Fruit fly (Drosophila melanogaster) whole organism, embryonic: Measurements from ENCODE around the gene CG3368.
A peak's percentile ranks its signal among the peaks of the same experiment; 100 is the strongest.

Source experiments
- Atf6 ChIP-seq: fragments of 200-800 bp; sonication (Bioruptor generic); IDR thresholded peaks from 2 replicates; pipeline ENCODE4 v1.3.6; 2022; ENCODE audit warnings: missing biosample characterization, missing genetic modification characterization
- BtbVII ChIP-seq: fragments of 200-800 bp; sonication (Bioruptor generic); optimal IDR thresholded peaks from 3 replicates; lab custom pipeline; 2017; ENCODE audit warnings: missing biosample characterization, mild to moderate bottlenecking, missing genetic modification characterization
- CG11093 ChIP-seq: fragments of 200-800 bp; sonication (Bioruptor generic); IDR thresholded peaks from 3 replicates; pipeline ENCODE4 v1.3.6; 2022; ENCODE audit warnings: missing biosample characterization, missing genetic modification characterization
- CG12744 ChIP-seq: fragments of 200-800 bp; sonication (Bioruptor generic); optimal IDR thresholded peaks from 2 replicates; lab custom pipeline; 2016; ENCODE audit warnings: missing biosample characterization, missing genetic modification characterization
- CG15601 ChIP-seq: fragments of 200-800 bp; sonication (Bioruptor generic); optimal IDR thresholded peaks from 3 replicates; lab custom pipeline; 2019; ENCODE audit warnings: missing biosample characterization, mild to moderate bottlenecking, missing genetic modification characterization, moderate library complexity
- CG16813 ChIP-seq: fragments of 200-800 bp; sonication (Bioruptor generic); IDR thresholded peaks from 3 replicates; pipeline ENCODE4 v1.3.6; 2022; ENCODE audit warnings: missing biosample characterization, missing genetic modification characterization; ENCODE audit not compliant: partially characterized antibody
- CG18764 ChIP-seq: fragments of 200-800 bp; sonication (Bioruptor generic); optimal IDR thresholded peaks from 3 replicates; lab custom pipeline; 2016; ENCODE audit warnings: missing biosample characterization, missing genetic modification characterization
- CG2116 ChIP-seq: fragments of 200-800 bp; sonication (Bioruptor generic); optimal IDR thresholded peaks from 3 replicates; lab custom pipeline; 2018; ENCODE audit warnings: missing biosample characterization, mild to moderate bottlenecking, missing genetic modification characterization
- CG2202 ChIP-seq: fragments of 200-800 bp; sonication (Bioruptor generic); optimal IDR thresholded peaks from 2 replicates; lab custom pipeline; 2018; ENCODE audit warnings: missing biosample characterization, mild to moderate bottlenecking, missing genetic modification characterization
- CG32532 ChIP-seq: fragments of 200-800 bp; sonication (Bioruptor generic); IDR thresholded peaks from 2 replicates; pipeline ENCODE4 v1.3.6; 2022; ENCODE audit warnings: missing biosample characterization, missing genetic modification characterization
- CG32772 ChIP-seq: fragments of 200-800 bp; sonication (Bioruptor generic); IDR thresholded peaks from 2 replicates; pipeline ENCODE4 v1.3.6; 2022; ENCODE audit warnings: missing biosample characterization, missing genetic modification characterization
- CG3995 ChIP-seq: fragments of 200-800 bp; sonication (Bioruptor generic); optimal IDR thresholded peaks from 3 replicates; lab custom pipeline; 2016; ENCODE audit warnings: missing biosample characterization, missing genetic modification characterization
- CG5180 ChIP-seq: fragments of 200-800 bp; sonication (Bioruptor generic); optimal IDR thresholded peaks from 3 replicates; lab custom pipeline; 2017; ENCODE audit warnings: missing biosample characterization, missing genetic modification characterization, mild to moderate bottlenecking, moderate library complexity, missing genetic modification reagents
- CG6254 ChIP-seq: fragments of 200-800 bp; sonication (Bioruptor generic); optimal IDR thresholded peaks from 3 replicates; lab custom pipeline; 2017; ENCODE audit warnings: mild to moderate bottlenecking, missing biosample characterization, missing genetic modification reagents, missing genetic modification characterization
- CG6683 ChIP-seq: fragments of 200-800 bp; sonication (Bioruptor generic); optimal IDR thresholded peaks from 2 replicates; lab custom pipeline; 2017; ENCODE audit warnings: missing biosample characterization, mild to moderate bottlenecking, missing genetic modification characterization, missing genetic modification reagents
- CG6765 ChIP-seq: fragments of 200-800 bp; sonication (Bioruptor generic); optimal IDR thresholded peaks from 3 replicates; lab custom pipeline; 2017; ENCODE audit warnings: missing biosample characterization, mild to moderate bottlenecking, missing genetic modification characterization
- CG7357 ChIP-seq: fragments of 200-800 bp; sonication (Bioruptor generic); IDR thresholded peaks from 3 replicates; pipeline ENCODE4 v1.3.6; 2022; ENCODE audit warnings: missing biosample characterization, missing genetic modification characterization
- CG8290 ChIP-seq, 3 experiments: fragments of 200-800 bp; sonication (Bioruptor generic); optimal IDR thresholded peaks; 2 replicates each; lab custom pipeline; 2016 to 2019; ENCODE audit warnings: missing biosample characterization in 3 of 3, missing genetic modification characterization in 3 of 3, mild to moderate bottlenecking in 2 of 3, moderate library complexity in 1 of 3
- Eip74EF ChIP-seq, 2 experiments: fragments of 200-800 bp in 1 of 2; fragments of >200 bp in 1 of 2; sonication (Bioruptor generic) in 1 of 2; optimal IDR thresholded peaks; 2 replicates each; lab custom pipeline; 2017 to 2019; ENCODE audit warnings: missing biosample characterization in 2 of 2, missing genetic modification characterization in 2 of 2, mild to moderate bottlenecking in 1 of 2, moderate library complexity in 1 of 2
- Hsf ChIP-seq: fragments of 200-800 bp; sonication (Bioruptor generic); optimal IDR thresholded peaks from 3 replicates; lab custom pipeline; 2016; ENCODE audit warnings: missing biosample characterization, missing genetic modification characterization
- MESR4 ChIP-seq: fragments of 200-800 bp; sonication (Bioruptor generic); optimal IDR thresholded peaks from 2 replicates; lab custom pipeline; 2018; ENCODE audit warnings: missing biosample characterization, mild to moderate bottlenecking, missing genetic modification characterization, moderate library complexity
- MTF-1 ChIP-seq: fragments of 200-800 bp; sonication (Bioruptor generic); optimal IDR thresholded peaks from 2 replicates; lab custom pipeline; 2018; ENCODE audit warnings: missing biosample characterization, mild to moderate bottlenecking, missing genetic modification characterization, borderline replicate concordance
- Rfx ChIP-seq: fragments of 200-800 bp; sonication (Bioruptor generic); IDR thresholded peaks from 2 replicates; pipeline ENCODE4 v1.3.6; 2022; ENCODE audit warnings: missing biosample characterization, missing genetic modification characterization
- Six4 ChIP-seq: fragments of 200-800 bp; sonication (Bioruptor generic); optimal IDR thresholded peaks from 2 replicates; lab custom pipeline; 2016; ENCODE audit warnings: missing biosample characterization, missing genetic modification characterization
- Sry-β ChIP-seq: fragments of 200-800 bp; sonication (Bioruptor generic); optimal IDR thresholded peaks from 2 replicates; lab custom pipeline; 2018; ENCODE audit warnings: missing biosample characterization, mild to moderate bottlenecking, missing genetic modification characterization, moderate library complexity
- Ssrp ChIP-seq: fragments of 200-800 bp; sonication (Bioruptor generic); optimal IDR thresholded peaks from 2 replicates; lab custom pipeline; 2018; ENCODE audit warnings: missing biosample characterization, mild to moderate bottlenecking, missing genetic modification characterization, moderate library complexity
- Vsx1 ChIP-seq: fragments of 200-800 bp; sonication (Bioruptor generic); optimal IDR thresholded peaks from 2 replicates; lab custom pipeline; 2017; ENCODE audit warnings: missing biosample characterization, mild to moderate bottlenecking, missing genetic modification characterization, missing genetic modification reagents
- Xrp1 ChIP-seq: fragments of 200-800 bp; sonication (Bioruptor generic); IDR thresholded peaks from 2 replicates; pipeline ENCODE4 v1.3.6; 2022; ENCODE audit warnings: missing biosample characterization, missing genetic modification characterization
- ap ChIP-seq: fragments of 200-800 bp; sonication (Bioruptor generic); IDR thresholded peaks from 2 replicates; pipeline ENCODE4 v1.3.6; 2022; ENCODE audit warnings: missing biosample characterization, missing genetic modification characterization
- ash1 ChIP-seq: fragments of 200-800 bp; sonication (Bioruptor generic); optimal IDR thresholded peaks from 2 replicates; lab custom pipeline; 2018; ENCODE audit warnings: missing biosample characterization, mild to moderate bottlenecking, missing genetic modification characterization
- chif ChIP-seq, 2 experiments: fragments of 200-800 bp; sonication (Bioruptor generic); optimal IDR thresholded peaks; 3 replicates each; lab custom pipeline; 2016; ENCODE audit warnings: missing biosample characterization in 2 of 2, missing genetic modification characterization in 2 of 2
- crp ChIP-seq, 2 experiments: fragments of 200-800 bp; sonication (Bioruptor generic); optimal IDR thresholded peaks; 2 replicates in 1 of 2; 3 replicates in 1 of 2; lab custom pipeline; 2017; ENCODE audit warnings: missing biosample characterization in 2 of 2, missing genetic modification characterization in 2 of 2, mild to moderate bottlenecking in 1 of 2, moderate library complexity in 1 of 2
- cwo ChIP-seq: fragments of 200-800 bp; sonication (Bioruptor generic); optimal IDR thresholded peaks from 3 replicates; lab custom pipeline; 2017; ENCODE audit warnings: missing biosample characterization, missing genetic modification characterization, mild to moderate bottlenecking, moderate library complexity, missing genetic modification reagents
- dan ChIP-seq: fragments of 200-800 bp; sonication (Bioruptor generic); IDR thresholded peaks from 2 replicates; pipeline ENCODE4 v1.3.6; 2022; ENCODE audit warnings: missing biosample characterization, missing genetic modification characterization
- dmrt99B ChIP-seq: fragments of 200-800 bp; sonication (Bioruptor generic); optimal IDR thresholded peaks from 2 replicates; lab custom pipeline; 2018; ENCODE audit warnings: missing biosample characterization, mild to moderate bottlenecking, missing genetic modification characterization, moderate library complexity
- fd96Cb ChIP-seq: fragments of 200-800 bp; sonication (Bioruptor generic); optimal IDR thresholded peaks from 2 replicates; lab custom pipeline; 2018; ENCODE audit warnings: missing biosample characterization, mild to moderate bottlenecking, missing genetic modification characterization, moderate library complexity
- gcm ChIP-seq: fragments of 200-800 bp; sonication (Bioruptor generic); optimal IDR thresholded peaks from 2 replicates; lab custom pipeline; 2019; ENCODE audit warnings: missing biosample characterization, mild to moderate bottlenecking, missing genetic modification characterization, moderate library complexity
- h ChIP-seq: fragments of >200 bp; optimal IDR thresholded peaks from 2 replicates; lab custom pipeline; 2017
- hkb ChIP-seq, 2 experiments: fragments of 200-800 bp in 1 of 2; fragments of >200 bp in 1 of 2; sonication (Bioruptor generic) in 1 of 2; IDR thresholded peaks in 1 of 2; optimal IDR thresholded peaks in 1 of 2; 2 replicates each; pipeline versions ENCODE4 v1.3.6 to Lab custom; 2017 to 2022; ENCODE audit warnings: missing biosample characterization in 1 of 2, missing genetic modification characterization in 1 of 2
- ken ChIP-seq: fragments of 200-800 bp; sonication (Bioruptor generic); IDR thresholded peaks from 3 replicates; pipeline ENCODE4 v1.3.6; 2022; ENCODE audit warnings: missing biosample characterization, missing genetic modification characterization
- odd ChIP-seq: fragments of 200-800 bp; sonication (Bioruptor generic); optimal IDR thresholded peaks from 2 replicates; lab custom pipeline; 2017; ENCODE audit warnings: missing biosample characterization, mild to moderate bottlenecking, missing genetic modification characterization
- org-1 ChIP-seq: fragments of 200-800 bp; sonication (Bioruptor generic); optimal IDR thresholded peaks from 2 replicates; lab custom pipeline; 2017; ENCODE audit warnings: missing biosample characterization, missing genetic modification characterization
- repo ChIP-seq: fragments of 200-800 bp; sonication (Bioruptor generic); optimal IDR thresholded peaks from 2 replicates; lab custom pipeline; 2016; ENCODE audit warnings: missing biosample characterization, missing genetic modification characterization
- rib ChIP-seq: fragments of 200-800 bp; sonication (Bioruptor generic); IDR thresholded peaks from 2 replicates; pipeline ENCODE4 v1.3.6; 2022; ENCODE audit warnings: missing biosample characterization, missing genetic modification characterization
- sc ChIP-seq, 3 experiments: fragments of >200 bp in 2 of 3; fragments of 200-800 bp in 1 of 3; sonication (Bioruptor generic) in 1 of 3; optimal IDR thresholded peaks; 2 replicates in 2 of 3; 3 replicates in 1 of 3; lab custom pipeline; 2017; ENCODE audit warnings: mild to moderate bottlenecking in 1 of 3, missing biosample characterization in 1 of 3, missing genetic modification characterization in 1 of 3, missing genetic modification reagents in 1 of 3
- schlank ChIP-seq: fragments of 200-800 bp; sonication (Bioruptor generic); optimal IDR thresholded peaks from 2 replicates; lab custom pipeline; 2018; ENCODE audit warnings: missing biosample characterization, mild to moderate bottlenecking, missing genetic modification characterization
- tna ChIP-seq: fragments of 200-800 bp; sonication (Bioruptor generic); IDR thresholded peaks from 2 replicates; pipeline ENCODE4 v1.3.6; 2022; ENCODE audit warnings: missing biosample characterization, missing genetic modification characterization; ENCODE audit not compliant: partially characterized antibody
- vnd ChIP-seq: fragments of 200-800 bp; sonication (Bioruptor generic); IDR thresholded peaks from 3 replicates; pipeline ENCODE4 v1.3.6; 2022; ENCODE audit warnings: missing biosample characterization, missing genetic modification characterization; ENCODE audit not compliant: partially characterized antibody

Gene CG3368

DNA sequence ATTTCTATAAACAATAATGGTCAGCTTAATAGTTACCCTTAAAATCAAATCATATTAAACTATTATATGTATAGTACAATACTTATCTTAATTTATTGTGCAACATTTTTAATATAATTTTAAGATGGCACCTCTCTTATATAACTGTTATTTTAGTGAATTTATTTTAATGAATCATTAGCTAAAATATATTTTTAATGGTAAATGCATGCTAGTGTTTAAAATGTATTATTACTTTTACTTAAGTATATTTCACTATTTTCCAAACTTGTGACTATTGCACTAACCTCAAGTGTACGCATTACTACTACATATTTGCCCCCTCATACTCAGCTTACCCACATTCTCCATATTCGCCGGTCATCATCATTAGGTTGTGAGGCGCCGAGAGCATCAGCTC lies 37.3 kb upstream of the CG3368 start (continued):
- TF ChIP-seq Hsf (GFP tag; lab: Kevin White, UChicago) (peak; percentile 43), CG15601 (tag; lab: Kevin White, UChicago) (peak; percentile 88), Atf6 (GFP tag; lab: Robert Waterston, UW) (peak; percentile 14; the same call in 1 of the 2 replicates), CG6254 (peak; percentile 65), CG7357 (peak; percentile 49; the same call in 2 of the 3 replicates), tna (GFP tag; lab: Robert Waterston, UW) (no peak), ash1 (GFP tag; lab: Kevin White, UChicago) (no peak), hkb (optimal IDR thresholded peaks at IDR 0.05; lab: Kevin White, UChicago) (no peak), hkb (GFP tag; IDR thresholded peaks at IDR 0.05; lab: Robert Waterston, UW) (0 out of 2 replicates have a peak, but pooled peaks have one; percentile 61), ken (GFP tag; lab: Robert Waterston, UW) (no peak), Ssrp (peak; percentile 83), org-1 (GFP tag; lab: Kevin White, UChicago) (peak; percentile 53), Six4 (peak; percentile 53), MESR4 (GFP tag; lab: Kevin White, UChicago) (no peak), Rfx (GFP tag; lab: Robert Waterston, UW) (peak; percentile 49; the same call in 1 of the 2 replicates), BtbVII (GFP tag; lab: Kevin White, UChicago) (peak; percentile 69), CG3995 (GFP tag; lab: Kevin White, UChicago) (no peak), CG6765 (peak; percentile 55), cwo (GFP tag; lab: Kevin White, UChicago) (peak; percentile 78), vnd (GFP tag; lab: Robert Waterston, UW) (no peak), rib (no peak), ap (0 out of 2 replicates have a peak, but pooled peaks have one; percentile 49), Eip74EF (GFP tag; optimal IDR thresholded peaks at IDR 0.05; lab: Kevin White, UChicago) (peak in 1 of 2 experiments; percentile 84), Sry-β (GFP tag; lab: Kevin White, UChicago) (no peak), Xrp1 (peak; percentile 79), repo (GFP tag; lab: Kevin White, UChicago) (no peak), CG2202 (tag; lab: Kevin White, UChicago) (peak; percentile 72), dan (GFP tag; lab: Robert Waterston, UW) (no peak), h (lab: Kevin White, UChicago) (no peak), CG16813 (GFP tag; lab: Robert Waterston, UW) (no peak), crp (GFP tag; optimal IDR thresholded peaks at IDR 0.05; lab: Kevin White, UChicago) (no peak), CG32532 (GFP tag; lab: Robert Waterston, UW) (peak; percentile 80; the same call in 1 of the 2 replicates), dmrt99B (tag; lab: Kevin White, UChicago) (peak; percentile 92), CG5180 (GFP tag; lab: Kevin White, UChicago) (peak; percentile 48), odd (peak; percentile 76), schlank (no peak), fd96Cb (tag; lab: Kevin White, UChicago) (peak; percentile 78), gcm (GFP tag; lab: Kevin White, UChicago) (peak; percentile 93), CG18764 (GFP tag; lab: Kevin White, UChicago) (peak; percentile 27), CG6683 (GFP tag; lab: Kevin White, UChicago) (peak; percentile 7), CG12744 (GFP tag; lab: Kevin White, UChicago) (no peak), CG8290 (GFP tag; optimal IDR thresholded peaks at IDR 0.05; lab: Kevin White, UChicago) (peak; percentile 24), CG8290 (tag; optimal IDR thresholded peaks at IDR 0.05; lab: Kevin White, UChicago) (peak in 1 of 2 experiments; percentile 38), MTF-1 (GFP tag; lab: Kevin White, UChicago) (no peak), CG2116 (peak; percentile 38), CG32772 (GFP tag; lab: Robert Waterston, UW) (peak; percentile 58; the same call in 1 of the 2 replicates), Vsx1 (GFP tag; lab: Kevin White, UChicago) (peak; percentile 29), sc (optimal IDR thresholded peaks at IDR 0.05; lab: Kevin White, UChicago) (no peak), sc (GFP tag; optimal IDR thresholded peaks at IDR 0.05; lab: Kevin White, UChicago) (peak; percentile 39), CG11093 (GFP tag; lab: Robert Waterston, UW) (no peak), chif (GFP tag; optimal IDR thresholded peaks at IDR 0.05; lab: Kevin White, UChicago) (peak in 1 of 2 experiments; percentile 14)
